Worm (Caenorhabditis elegans): ENCODE measurements around the gene puf-8.

- TF ChIP-seq flt-1 (GFP tag; IDR thresholded peaks at IDR 0.05) (no peak), cog-1 (tag; optimal IDR thresholded peaks at IDR 0.05) (no peak), med-1 (GFP tag; optimal IDR thresholded peaks at IDR 0.05; ENCODE audit: insufficient read depth) (no peak), ztf-23 (GFP tag; IDR thresholded peaks at IDR 0.05) (no peak), tab-1 (GFP tag; IDR thresholded peaks at IDR 0.05) (no peak), ztf-29 (GFP tag; IDR thresholded peaks at IDR 0.05) (no peak)
Observed at ce11 chrII:7331224-7331623, 33.2 kb upstream of the puf-8 start, which contains the start of gene npax-1.

All from whole organism, midembryonic.